Worm (Caenorhabditis elegans): ENCODE results near the gene R08D7.5.

Gene R08D7.5

DNA sequence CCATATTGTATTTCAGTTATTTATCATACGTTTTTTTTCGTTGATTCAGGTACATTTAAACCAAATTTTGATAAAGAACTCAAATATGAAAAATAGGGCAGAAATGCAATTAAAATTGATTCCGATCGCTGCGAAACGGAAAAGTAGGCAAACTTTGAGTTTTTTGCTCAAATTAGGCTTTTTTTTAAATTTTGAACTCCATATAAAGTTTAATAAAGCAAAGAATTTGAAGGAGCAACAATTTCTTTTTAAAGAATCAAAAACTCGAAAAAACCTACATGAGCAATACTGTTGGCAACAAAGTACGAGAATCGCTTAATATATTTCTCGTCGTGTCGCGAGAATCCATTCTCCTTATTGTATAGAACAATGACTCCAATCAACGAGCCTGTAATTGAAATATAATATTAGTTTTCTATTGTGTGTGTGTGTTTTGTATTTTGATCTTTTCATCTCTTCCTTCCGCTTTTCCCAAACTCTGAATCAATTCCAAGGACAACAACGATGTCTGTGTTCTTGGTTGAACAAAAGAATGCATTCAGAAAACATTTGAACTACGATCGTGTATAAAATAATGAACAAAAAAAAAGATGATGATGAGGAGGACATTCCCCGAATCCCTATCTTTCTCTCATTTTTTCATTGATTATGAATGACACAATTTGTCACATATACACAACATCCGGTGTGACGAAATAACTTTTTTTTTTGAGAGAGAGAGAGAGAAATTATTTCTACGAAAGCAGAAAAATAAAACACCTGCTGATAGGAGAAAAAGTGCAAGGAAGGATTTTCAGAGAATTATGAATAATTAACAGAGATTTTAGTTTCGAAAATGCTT is 4.8 kb downstream of the R08D7.5 start (continued):
- TF ChIP-seq nfya-2 (GFP tag; IDR thresholded peaks at IDR 0.05) (no peak), F37B4.10 (GFP tag; IDR thresholded peaks at IDR 0.05) (no peak), ztf-3 (GFP tag; optimal IDR thresholded peaks at IDR 0.05) (no peak), mcd-1 (GFP tag; IDR thresholded peaks at IDR 0.05) (no peak), F57A8.1 (GFP tag; optimal IDR thresholded peaks at IDR 0.05) (no peak), nfyb-1 (GFP tag; IDR thresholded peaks at IDR 0.05) (peak; percentile 34; the same call in 1 of the 2 replicates), rec-8 (tag; optimal IDR thresholded peaks at IDR 0.05) (no peak), zim-3 (tag; optimal IDR thresholded peaks at IDR 0.05) (peak; percentile 29), hsf-1 (GFP tag; IDR thresholded peaks at IDR 0.05) (0 out of 2 replicates have a peak, but pooled peaks have one; percentile 31), snpc-1.3 (tag; optimal IDR thresholded peaks at IDR 0.05; ENCODE audit: insufficient read depth) (no peak), lin-54 (GFP tag; optimal IDR thresholded peaks at IDR 0.05) (no peak), sdz-38 (tag; optimal IDR thresholded peaks at IDR 0.05) (no peak), nhr-120 (GFP tag; IDR thresholded peaks at IDR 0.05) (no peak), die-1 (tag; optimal IDR thresholded peaks at IDR 0.05) (no peak), ztf-25 (GFP tag; IDR thresholded peaks at IDR 0.05) (no peak), ceh-100 (GFP tag; IDR thresholded peaks at IDR 0.05) (no peak), D2030.7 (GFP tag; IDR thresholded peaks at IDR 0.05) (no peak)

- TF ChIP-seq F39B2.1 (GFP tag; IDR thresholded peaks at IDR 0.05), result no peak
- TF ChIP-seq chd-7 (tag; optimal IDR thresholded peaks at IDR 0.05), result no peak
- TF ChIP-seq egl-44 (GFP tag; IDR thresholded peaks at IDR 0.05), result no peak
- no peak for TF ChIP-seq F57C9.4 (tag; optimal IDR thresholded peaks at IDR 0.05)
- no peak for TF ChIP-seq tbx-9 (tag; optimal IDR thresholded peaks at IDR 0.05; ENCODE audit: borderline replicate concordance)
- no peak for TF ChIP-seq unc-130 (GFP tag; optimal IDR thresholded peaks at IDR 0.05)
- TF ChIP-seq xnd-1 (tag; optimal IDR thresholded peaks at IDR 0.05), result no peak
- TF ChIP-seq F55B11.4 (tag; optimal IDR thresholded peaks at IDR 0.05; ENCODE audit: borderline replicate concordance, insufficient read depth), result no peak
- TF ChIP-seq egrh-3 (GFP tag; IDR thresholded peaks at IDR 0.05), result no peak
- TF ChIP-seq cebp-1 (GFP tag; IDR thresholded peaks at IDR 0.05), result no peak
- no peak for TF ChIP-seq cebp-1 (tag; optimal IDR thresholded peaks at IDR 0.05)
- TF ChIP-seq tbp1 (GFP tag; optimal IDR thresholded peaks at IDR 0.05), result no peak
- no peak for TF ChIP-seq let-607 (tag; optimal IDR thresholded peaks at IDR 0.05)
- no peak for TF ChIP-seq C06A6.2 (GFP tag; conservative IDR thresholded peaks at IDR 0.05)
- no peak for TF ChIP-seq mxl-1 (tag; optimal IDR thresholded peaks at IDR 0.05)
- no peak for TF ChIP-seq ztf-28 (GFP tag; IDR thresholded peaks at IDR 0.05)
- TF ChIP-seq nhr-120 (GFP tag; IDR thresholded peaks at IDR 0.05), result no peak
- TF ChIP-seq ets-4 (GFP tag; optimal IDR thresholded peaks at IDR 0.05), result no peak
- no peak for TF ChIP-seq F37B4.10 (GFP tag; IDR thresholded peaks at IDR 0.05)
- TF ChIP-seq madf-3 (GFP tag; IDR thresholded peaks at IDR 0.05), result no peak
Observed at ce11 chrIII:8980892-8981291, 7.0 kb downstream of the R08D7.5 start.
